Fruit fly (Drosophila melanogaster): Measurements from ENCODE around the gene Naa15-16.

Naa15-16 gene

dm6 chrX:19522597-19522996, 42.8 kb downstream of the Naa15-16 start (continued):
- no peak for TF ChIP-seq bcd (GFP tag; optimal IDR thresholded peaks at IDR 0.05)
- peak; percentile 44 for TF ChIP-seq HmgZ (tag; optimal IDR thresholded peaks at IDR 0.05)
- peak; percentile 97 for TF ChIP-seq cg (GFP tag; optimal IDR thresholded peaks at IDR 0.05)
- no peak for TF ChIP-seq kay (GFP tag; optimal IDR thresholded peaks at IDR 0.05)
- TF ChIP-seq Bgb (GFP tag; IDR thresholded peaks at IDR 0.05; ENCODE audit: partially characterized antibody): peak; percentile 12; the same call in 1 of the 2 replicates
- TF ChIP-seq Dref (GFP tag; IDR thresholded peaks at IDR 0.05): 0 out of 2 replicates have a peak, but pooled peaks have one; percentile 15

- no peak for TF ChIP-seq CG33213 (GFP tag; optimal IDR thresholded peaks at IDR 0.05)
- no peak for TF ChIP-seq fd96Cb (tag; optimal IDR thresholded peaks at IDR 0.05)
- no peak for TF ChIP-seq CG7987 (GFP tag; optimal IDR thresholded peaks at IDR 0.05)
- TF ChIP-seq CG30403 (GFP tag; optimal IDR thresholded peaks at IDR 0.05): no peak
- TF ChIP-seq lola (GFP tag; optimal IDR thresholded peaks at IDR 0.05): no peak
- no peak for TF ChIP-seq ranshi (GFP tag; IDR thresholded peaks at IDR 0.05)
- TF ChIP-seq CG8359 (GFP tag; optimal IDR thresholded peaks at IDR 0.05; ENCODE audit: borderline replicate concordance): no peak
- no peak for TF ChIP-seq CG8290 (GFP tag; optimal IDR thresholded peaks at IDR 0.05)
- TF ChIP-seq CG8290 (tag; optimal IDR thresholded peaks at IDR 0.05): no peak
- TF ChIP-seq CG13624 (GFP tag; optimal IDR thresholded peaks at IDR 0.05): no peak
- TF ChIP-seq CG7357 (GFP tag; IDR thresholded peaks at IDR 0.05): no peak
- no peak for TF ChIP-seq CG10565 (GFP tag; optimal IDR thresholded peaks at IDR 0.05)
- no peak for TF ChIP-seq Hey (tag; optimal IDR thresholded peaks at IDR 0.05)
- no peak for TF ChIP-seq CG32767 (GFP tag; IDR thresholded peaks at IDR 0.05)
- TF ChIP-seq ERR (GFP tag; optimal IDR thresholded peaks at IDR 0.05): no peak
- no peak for TF ChIP-seq chn (GFP tag; optimal IDR thresholded peaks at IDR 0.05)
- no peak for TF ChIP-seq Xrp1 (GFP tag; IDR thresholded peaks at IDR 0.05)
- no peak for TF ChIP-seq HLH4C (GFP tag; IDR thresholded peaks at IDR 0.05; ENCODE audit: partially characterized antibody)
Measured at dm6 chrX:19531642-19532041, 51.9 kb downstream of the Naa15-16 start, which contains the start of gene CG12231. CG12231 (minus strand) TSS chrX:19531742.

All from whole organism, embryonic.